Fruit fly (Drosophila melanogaster) whole organism, adult: ENCODE results near the gene CG12009.

Experiments used
- CG11617 ChIP-seq: fragments of 200-800 bp; sonication (Bioruptor generic); optimal IDR thresholded peaks from 2 replicates; lab custom pipeline; 2017; ENCODE audit warnings: mild to moderate bottlenecking, missing biosample characterization, missing genetic modification reagents, missing genetic modification characterization
- CG12768 ChIP-seq: fragments of 200-800 bp; sonication (Bioruptor generic); optimal IDR thresholded peaks from 2 replicates; lab custom pipeline; 2017; ENCODE audit warnings: missing biosample characterization, missing genetic modification characterization, mild to moderate bottlenecking, moderate library complexity, missing genetic modification reagents
- CG1620 ChIP-seq: fragments of 200-800 bp; sonication (Bioruptor generic); optimal IDR thresholded peaks from 2 replicates; lab custom pipeline; 2016; ENCODE audit warnings: missing biosample characterization, missing genetic modification characterization
- CG7045 ChIP-seq: fragments of 200-800 bp; sonication (Bioruptor generic); optimal IDR thresholded peaks from 2 replicates; lab custom pipeline; 2017; ENCODE audit warnings: missing biosample characterization, mild to moderate bottlenecking, missing genetic modification characterization
- CG7101 ChIP-seq: fragments of 200-800 bp; sonication (Bioruptor generic); optimal IDR thresholded peaks from 2 replicates; lab custom pipeline; 2018; ENCODE audit warnings: missing biosample characterization, mild to moderate bottlenecking, missing genetic modification characterization, moderate library complexity
- Clk ChIP-seq: fragments of 200-800 bp; sonication (Bioruptor generic); optimal IDR thresholded peaks from 2 replicates; lab custom pipeline; 2017; ENCODE audit warnings: missing biosample characterization, missing genetic modification characterization
- Crg-1 ChIP-seq: fragments of 200-800 bp; sonication (Bioruptor generic); optimal IDR thresholded peaks from 2 replicates; lab custom pipeline; 2016; ENCODE audit warnings: missing biosample characterization, missing genetic modification characterization
- Mnt ChIP-seq: fragments of 200-800 bp; sonication (Bioruptor generic); optimal IDR thresholded peaks from 2 replicates; lab custom pipeline; 2016; ENCODE audit warnings: missing biosample characterization, mild to moderate bottlenecking, missing genetic modification characterization
- cnc ChIP-seq, 2 experiments: fragments of >200 bp; optimal IDR thresholded peaks; 2 replicates each; lab custom pipeline; 2017
- kay ChIP-seq: fragments of 200-800 bp; sonication (Bioruptor generic); peaks from one replicate; lab custom pipeline; 2016; ENCODE audit warnings: missing biosample characterization, missing genetic modification characterization, borderline replicate concordance
- tj ChIP-seq: fragments of 200-800 bp; sonication (Bioruptor generic); optimal IDR thresholded peaks from 3 replicates; lab custom pipeline; 2017; ENCODE audit warnings: missing biosample characterization, mild to moderate bottlenecking, missing genetic modification characterization, moderate library complexity
- toe ChIP-seq: fragments of 200-800 bp; sonication (Bioruptor generic); optimal IDR thresholded peaks from 2 replicates; lab custom pipeline; 2016; ENCODE audit warnings: missing biosample characterization, missing genetic modification characterization

DNA sequence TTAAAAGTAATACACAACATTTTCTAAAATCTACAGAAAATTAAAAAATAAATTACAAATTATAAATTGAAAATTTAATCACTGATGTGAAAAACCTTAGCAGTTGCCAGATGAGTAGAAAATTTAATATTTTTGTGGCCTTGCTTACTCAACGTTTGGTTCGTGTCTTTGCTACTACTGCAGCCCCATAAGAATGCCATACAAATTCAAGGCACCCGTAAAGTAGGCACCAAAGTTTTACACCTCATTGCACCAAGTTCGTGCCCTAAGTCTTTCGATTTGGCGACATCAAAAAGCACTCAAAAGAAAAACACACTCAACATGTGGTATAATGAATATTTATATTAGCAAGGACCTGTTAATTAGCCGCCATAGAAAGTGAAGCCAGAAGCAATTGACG, 14.3 kb upstream of the CG12009 start:
- TF ChIP-seq kay (GFP tag; lab: Kevin White, UChicago) = no peak
- no peak for TF ChIP-seq CG11617 (GFP tag; lab: Kevin White, UChicago)
- no peak for TF ChIP-seq tj (GFP tag; lab: Kevin White, UChicago)
- no peak for TF ChIP-seq toe (GFP tag; lab: Kevin White, UChicago)
- no peak for TF ChIP-seq Clk (GFP tag; lab: Kevin White, UChicago)
- TF ChIP-seq Crg-1 (GFP tag; lab: Kevin White, UChicago) = no peak
- TF ChIP-seq CG12768 (GFP tag; lab: Kevin White, UChicago) = no peak
- no peak for TF ChIP-seq CG1620
- no peak for TF ChIP-seq cnc (optimal IDR thresholded peaks at IDR 0.05; lab: Kevin White, UChicago)
- TF ChIP-seq CG7101 = no peak
- TF ChIP-seq CG7045 (GFP tag; lab: Kevin White, UChicago) = no peak
- no peak for TF ChIP-seq Mnt
